Fruit fly (Drosophila melanogaster): ENCODE data around the gene CG46441.

- TF ChIP-seq usp (GFP tag; optimal IDR thresholded peaks at IDR 0.05) (no peak), ey (GFP tag; optimal IDR thresholded peaks at IDR 0.05) (no peak), psq (GFP tag; optimal IDR thresholded peaks at IDR 0.05) (no peak), Sp1 (GFP tag; optimal IDR thresholded peaks at IDR 0.05) (peak; percentile 25), h (GFP tag; optimal IDR thresholded peaks at IDR 0.05) (peak; percentile 78)
Measured at dm6 chr3R:20550632-20551486, 49.0 kb upstream of the CG46441 start.

Measured in whole organism, wandering third instar larva.